Worm (Caenorhabditis elegans) whole organism, mixed stage, embryonic: ENCODE measurements around the gene best-21.

Experiments
- M03D4.4 ChIP-seq: sonication (generic microtip); optimal IDR thresholded peaks from 2 replicates; lab custom pipeline; 2017; ENCODE audit warnings: mild to moderate bottlenecking, missing genetic modification characterization, missing compliant biosample characterization
- ceh-83 ChIP-seq: fragments of 200-800 bp; sonication (Bioruptor generic); optimal IDR thresholded peaks from 2 replicates; lab custom pipeline; 2018; ENCODE audit warnings: mild to moderate bottlenecking, missing genetic modification characterization, missing compliant biosample characterization
- ces-1 ChIP-seq: fragments of 150-350 bp; optimal IDR thresholded peaks from 2 replicates; lab custom pipeline; 2014; ENCODE audit warnings: missing biosample characterization, missing genetic modification reagents, missing genetic modification characterization
- elt-1 ChIP-seq: sonication (generic microtip); optimal IDR thresholded peaks from 2 replicates; lab custom pipeline; 2017; ENCODE audit warnings: missing genetic modification characterization, mild to moderate bottlenecking, missing compliant biosample characterization, antibody characterized with exemption, moderate library complexity, borderline replicate concordance; ENCODE audit not compliant: insufficient read depth
- lin-13 ChIP-seq: fragments of 150-350 bp; optimal IDR thresholded peaks from 2 replicates; lab custom pipeline; 2014; ENCODE audit warnings: missing biosample characterization, missing genetic modification characterization
- lsy-2 ChIP-seq: fragments of 150-350 bp; optimal IDR thresholded peaks from 2 replicates; lab custom pipeline; 2014; ENCODE audit warnings: missing biosample characterization, missing genetic modification characterization
- nhr-12 ChIP-seq: fragments of 150-350 bp; optimal IDR thresholded peaks from 2 replicates; lab custom pipeline; 2014; ENCODE audit warnings: missing biosample characterization, missing genetic modification characterization
- nhr-237 ChIP-seq: fragments of 150-350 bp; optimal IDR thresholded peaks from 2 replicates; lab custom pipeline; 2014; ENCODE audit warnings: missing biosample characterization, missing genetic modification characterization
- nhr-28 ChIP-seq: fragments of 150-350 bp; optimal IDR thresholded peaks from 2 replicates; lab custom pipeline; 2014; ENCODE audit warnings: missing biosample characterization, missing genetic modification characterization
- nhr-76 ChIP-seq: sonication (generic microtip); optimal IDR thresholded peaks from 2 replicates; lab custom pipeline; 2017; ENCODE audit warnings: missing biosample characterization, missing genetic modification characterization
- pha-4 ChIP-seq: fragments of 150-350 bp; optimal IDR thresholded peaks from 2 replicates; lab custom pipeline; 2018; ENCODE audit warnings: missing biosample characterization, missing genetic modification reagents, missing genetic modification characterization
- snpc-4 ChIP-seq: fragments of 150-350 bp; optimal IDR thresholded peaks from 2 replicates; lab custom pipeline; 2014; ENCODE audit warnings: missing biosample characterization, missing genetic modification characterization
- tbx-8 ChIP-seq: fragments of 200-800 bp; sonication (Bioruptor generic); optimal IDR thresholded peaks from 2 replicates; lab custom pipeline; 2018; ENCODE audit warnings: mild to moderate bottlenecking, missing genetic modification characterization, moderate library complexity, missing compliant biosample characterization
- unc-62 ChIP-seq: fragments of 150-350 bp; optimal IDR thresholded peaks from 2 replicates; lab custom pipeline; 2014; ENCODE audit warnings: missing biosample characterization, missing genetic modification reagents, missing genetic modification characterization

- TF ChIP-seq nhr-237 (tag; lab: Kevin White, UChicago) (no peak), pha-4 (tag; lab: Kevin White, UChicago) (no peak), ceh-83 (GFP tag; lab: Kevin White, UChicago) (no peak), snpc-4 (tag; lab: Kevin White, UChicago) (no peak), nhr-28 (tag; lab: Kevin White, UChicago) (no peak), unc-62 (GFP tag; lab: Kevin White, UChicago) (no peak), nhr-76 (tag; lab: Kevin White, UChicago) (no peak), lsy-2 (tag; lab: Kevin White, UChicago) (no peak), nhr-12 (tag; lab: Kevin White, UChicago) (no peak), ces-1 (GFP tag; lab: Kevin White, UChicago) (no peak), tbx-8 (no peak), lin-13 (tag; lab: Kevin White, UChicago) (no peak), elt-1 (tag; lab: Kevin White, UChicago) (no peak), M03D4.4 (tag; lab: Kevin White, UChicago) (no peak)
These were observed 21.3 kb downstream of the best-21 start, which contains the start of gene tbx-39 for ce11 chrIV:15323593-15323992.
